Worm (Caenorhabditis elegans) whole organism, late embryonic: ENCODE data around the gene ZK380.4.
"Not testable (repeated sequence)": the region's sequence is repeated elsewhere in the genome, so short reads cannot be mapped to it uniquely, and the experiment has no call there.

Experiments used
- ceh-31 ChIP-seq: sonication (generic microtip); optimal IDR thresholded peaks from 2 replicates; lab custom pipeline; 2016; ENCODE audit warnings: missing genetic modification characterization, missing compliant biosample characterization
- nfya-1 ChIP-seq: sonication (generic microtip); optimal IDR thresholded peaks from 2 replicates; lab custom pipeline; 2017; ENCODE audit warnings: missing genetic modification characterization, mild to moderate bottlenecking, missing compliant biosample characterization, antibody characterized with exemption, moderate library complexity

DNA sequence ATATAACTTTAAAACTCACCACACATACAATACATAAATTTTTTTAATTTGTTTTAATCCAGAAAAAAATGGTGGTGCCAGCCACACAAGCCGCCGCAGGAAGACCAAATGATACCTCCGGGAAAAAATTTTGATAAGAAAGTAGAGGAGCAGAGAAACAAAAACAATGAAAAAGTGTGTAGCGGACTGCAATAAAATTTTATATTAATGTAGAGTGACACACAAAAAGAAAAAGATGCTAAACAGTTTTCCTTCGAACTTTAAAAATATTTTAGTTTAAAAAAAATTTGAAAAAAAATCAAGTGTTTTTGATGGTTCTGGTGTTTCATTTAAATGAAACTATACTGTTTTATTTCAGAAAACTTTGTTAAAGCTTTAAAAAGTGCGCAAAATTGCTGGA lies 38.2 kb upstream of the ZK380.4 start, which contains the start of gene C36C9.12:
- not testable (repeated sequence) for TF ChIP-seq nfya-1, ceh-31
